Worm (Caenorhabditis elegans) whole organism, young adult: ENCODE results near the gene sma-10.

ENCODE experiments used
- B0336.3 ChIP-seq: fragments of 200-800 bp; sonication (Bioruptor generic); IDR thresholded peaks from 2 replicates; pipeline ENCODE4 v1.3.6; 2022; ENCODE audit warnings: missing genetic modification characterization, missing compliant biosample characterization
- C17E4.6 ChIP-seq: fragments of 200-800 bp; sonication (Bioruptor generic); IDR thresholded peaks from 2 replicates; pipeline ENCODE4 v1.3.6; 2022; ENCODE audit warnings: missing genetic modification reagents, missing genetic modification characterization, missing compliant biosample characterization
- F33H1.4 ChIP-seq: fragments of 200-800 bp; sonication (Bioruptor generic); IDR thresholded peaks from 2 replicates; pipeline ENCODE4 v1.3.6; 2022; ENCODE audit warnings: missing genetic modification reagents, missing genetic modification characterization, missing compliant biosample characterization
- F39B2.1 ChIP-seq: fragments of 200-800 bp; sonication (Bioruptor generic); IDR thresholded peaks from 2 replicates; pipeline ENCODE4 v1.3.6; 2022; ENCODE audit warnings: missing genetic modification reagents, missing genetic modification characterization, missing compliant biosample characterization
- F49E8.2 ChIP-seq: sonication (generic microtip); optimal IDR thresholded peaks from 3 replicates; lab custom pipeline; 2017; ENCODE audit warnings: missing genetic modification characterization, mild to moderate bottlenecking, missing compliant biosample characterization, antibody characterized with exemption, moderate library complexity; ENCODE audit not compliant: insufficient read depth
- F55B11.4 ChIP-seq: sonication (generic microtip); optimal IDR thresholded peaks from 2 replicates; lab custom pipeline; 2016; ENCODE audit warnings: missing compliant biosample characterization, missing genetic modification characterization, borderline replicate concordance; ENCODE audit not compliant: insufficient read depth
- K12H6.12 ChIP-seq: fragments of 200-800 bp; sonication (Bioruptor generic); optimal IDR thresholded peaks from 2 replicates; lab custom pipeline; 2018; ENCODE audit warnings: mild to moderate bottlenecking, missing genetic modification characterization, missing compliant biosample characterization
- T26A5.8 ChIP-seq: sonication (generic microtip); optimal IDR thresholded peaks from 2 replicates; lab custom pipeline; 2016; ENCODE audit warnings: missing genetic modification characterization, missing compliant biosample characterization
- Y53G8AR.9 ChIP-seq: fragments of 200-800 bp; sonication (Bioruptor generic); conservative IDR thresholded peaks from 2 replicates; pipeline ENCODE4 v1.3.6; 2022; ENCODE audit warnings: missing genetic modification reagents, missing genetic modification characterization, missing compliant biosample characterization
- Y67H2A.10 ChIP-seq: fragments of 200-800 bp; sonication (Bioruptor generic); conservative IDR thresholded peaks from 2 replicates; pipeline ENCODE4 v1.3.6; 2022; ENCODE audit warnings: missing genetic modification reagents, missing genetic modification characterization, missing compliant biosample characterization
- aptf-2 ChIP-seq: fragments of 200-800 bp; sonication (Bioruptor generic); conservative IDR thresholded peaks from 2 replicates; pipeline ENCODE4 v1.3.6; 2022; ENCODE audit warnings: missing genetic modification reagents, missing genetic modification characterization, missing compliant biosample characterization
- atf-7 ChIP-seq: sonication (generic microtip); optimal IDR thresholded peaks from 2 replicates; lab custom pipeline; 2017; ENCODE audit warnings: mild to moderate bottlenecking, missing genetic modification characterization, missing compliant biosample characterization
- attf-3 ChIP-seq: fragments of 200-800 bp; sonication (Bioruptor generic); conservative IDR thresholded peaks from 2 replicates; pipeline ENCODE4 v1.3.6; 2022; ENCODE audit warnings: missing genetic modification reagents, missing genetic modification characterization, missing compliant biosample characterization
- attf-5 ChIP-seq: fragments of 200-800 bp; sonication (Bioruptor generic); optimal IDR thresholded peaks from 2 replicates; lab custom pipeline; 2018; ENCODE audit warnings: mild to moderate bottlenecking, missing genetic modification characterization, missing compliant biosample characterization
- bed-2 ChIP-seq: fragments of 200-800 bp; sonication (Bioruptor generic); IDR thresholded peaks from 2 replicates; pipeline ENCODE4 v1.3.6; 2022; ENCODE audit warnings: missing genetic modification reagents, missing genetic modification characterization, missing compliant biosample characterization
- ccch-3 ChIP-seq: fragments of 200-800 bp; sonication (Bioruptor generic); optimal IDR thresholded peaks from 2 replicates; lab custom pipeline; 2018; ENCODE audit warnings: mild to moderate bottlenecking, missing genetic modification characterization, missing compliant biosample characterization
- cebp-2 ChIP-seq: fragments of 200-800 bp; sonication (Bioruptor generic); IDR thresholded peaks from 2 replicates; pipeline ENCODE4 v1.3.6; 2022; ENCODE audit warnings: missing genetic modification characterization, missing compliant biosample characterization
- ceh-40 ChIP-seq: fragments of 200-800 bp; sonication (Bioruptor generic); IDR thresholded peaks from 2 replicates; pipeline ENCODE4 v1.3.6; 2022; ENCODE audit warnings: missing genetic modification characterization, missing compliant biosample characterization
- ceh-58 ChIP-seq: fragments of 200-800 bp; sonication (Bioruptor generic); IDR thresholded peaks from 2 replicates; pipeline ENCODE4 v1.3.6; 2022; ENCODE audit warnings: missing genetic modification characterization, missing compliant biosample characterization
- chd-7 ChIP-seq: sonication (generic microtip); optimal IDR thresholded peaks from 2 replicates; lab custom pipeline; 2016; ENCODE audit warnings: mild to moderate bottlenecking, missing genetic modification characterization, moderate library complexity, missing compliant biosample characterization
- dox-1 ChIP-seq: fragments of 200-800 bp; sonication (Bioruptor generic); IDR thresholded peaks from 2 replicates; pipeline ENCODE4 v1.3.6; 2022; ENCODE audit warnings: missing genetic modification reagents, missing genetic modification characterization, missing compliant biosample characterization
- egl-18 ChIP-seq: fragments of 200-800 bp; sonication (Bioruptor generic); IDR thresholded peaks from 2 replicates; pipeline ENCODE4 v1.3.6; 2022; ENCODE audit warnings: missing genetic modification reagents, missing genetic modification characterization, missing compliant biosample characterization
- ekl-4 ChIP-seq: fragments of 200-800 bp; sonication (Bioruptor generic); IDR thresholded peaks from 2 replicates; pipeline ENCODE4 v1.3.6; 2022; ENCODE audit warnings: missing genetic modification reagents, missing genetic modification characterization, missing compliant biosample characterization
- ets-4 ChIP-seq: fragments of 200-800 bp; sonication (Bioruptor generic); optimal IDR thresholded peaks from 2 replicates; lab custom pipeline; 2018; ENCODE audit warnings: mild to moderate bottlenecking, missing genetic modification characterization, missing compliant biosample characterization
- fkh-3 ChIP-seq: sonication (generic microtip); optimal IDR thresholded peaks from 2 replicates; lab custom pipeline; 2016; ENCODE audit warnings: mild to moderate bottlenecking, missing genetic modification characterization, missing compliant biosample characterization
- hmg-1.2 ChIP-seq: fragments of 200-800 bp; sonication (Bioruptor generic); IDR thresholded peaks from 2 replicates; pipeline ENCODE4 v1.3.6; 2022; ENCODE audit warnings: missing genetic modification reagents, missing genetic modification characterization, missing compliant biosample characterization
- hrde-1 ChIP-seq: sonication (generic microtip); optimal IDR thresholded peaks from 2 replicates; lab custom pipeline; 2016; ENCODE audit warnings: missing genetic modification characterization, mild to moderate bottlenecking, missing compliant biosample characterization, moderate library complexity, missing genotype, missing genetic modification reagents, borderline replicate concordance
- let-607 ChIP-seq, 2 experiments: fragments of 200-800 bp in 1 of 2; sonication (Bioruptor generic) in 1 of 2; sonication (generic microtip) in 1 of 2; optimal IDR thresholded peaks; 2 replicates each; lab custom pipeline; 2016 to 2018; ENCODE audit warnings: mild to moderate bottlenecking in 2 of 2, missing compliant biosample characterization in 2 of 2, missing genetic modification characterization in 2 of 2, moderate library complexity in 2 of 2, missing genotype in 1 of 2
- lin-26 ChIP-seq: fragments of 200-800 bp; sonication (Bioruptor generic); IDR thresholded peaks from 2 replicates; pipeline ENCODE4 v1.3.6; 2022; ENCODE audit warnings: missing genetic modification reagents, missing genetic modification characterization, missing compliant biosample characterization
- lin-40 ChIP-seq: sonication (generic microtip); optimal IDR thresholded peaks from 2 replicates; lab custom pipeline; 2016; ENCODE audit warnings: missing genetic modification characterization, mild to moderate bottlenecking, missing compliant biosample characterization, missing genotype, missing genetic modification reagents
- lir-1 ChIP-seq: fragments of 200-800 bp; sonication (Bioruptor generic); conservative IDR thresholded peaks from 2 replicates; pipeline ENCODE4 v1.3.6; 2022; ENCODE audit warnings: missing genetic modification reagents, missing genetic modification characterization, missing compliant biosample characterization
- lsl-1 ChIP-seq: fragments of 200-800 bp; sonication (Bioruptor generic); optimal IDR thresholded peaks from 2 replicates; lab custom pipeline; 2018; ENCODE audit warnings: mild to moderate bottlenecking, missing genetic modification characterization, moderate library complexity, missing compliant biosample characterization
- madf-10 ChIP-seq: sonication (generic microtip); optimal IDR thresholded peaks from 2 replicates; lab custom pipeline; 2016; ENCODE audit warnings: mild to moderate bottlenecking, missing genetic modification characterization, missing compliant biosample characterization
- madf-3 ChIP-seq: fragments of 200-800 bp; sonication (Bioruptor generic); IDR thresholded peaks from 2 replicates; pipeline ENCODE4 v1.3.6; 2022; ENCODE audit warnings: missing genetic modification reagents, missing genetic modification characterization, missing compliant biosample characterization
- madf-8 ChIP-seq: fragments of 200-800 bp; sonication (Bioruptor generic); conservative IDR thresholded peaks from 2 replicates; pipeline ENCODE4 v1.3.6; 2022; ENCODE audit warnings: missing genetic modification reagents, missing genetic modification characterization, missing compliant biosample characterization
- nhr-120 ChIP-seq: fragments of 200-800 bp; sonication (Bioruptor generic); IDR thresholded peaks from 2 replicates; pipeline ENCODE4 v1.3.6; 2022; ENCODE audit warnings: missing genetic modification characterization, missing compliant biosample characterization
- nhr-90 ChIP-seq: sonication (generic microtip); optimal IDR thresholded peaks from 2 replicates; lab custom pipeline; 2016; ENCODE audit warnings: missing genotype, mild to moderate bottlenecking, missing genetic modification characterization, missing compliant biosample characterization
- rcor-1 ChIP-seq: fragments of 200-800 bp; sonication (Bioruptor generic); IDR thresholded peaks from 2 replicates; pipeline ENCODE4 v1.3.6; 2022; ENCODE audit warnings: missing genetic modification reagents, missing genetic modification characterization, missing compliant biosample characterization
- rec-8 ChIP-seq, 2 experiments: sonication (generic microtip); optimal IDR thresholded peaks; 2 replicates each; lab custom pipeline; 2016; ENCODE audit warnings: mild to moderate bottlenecking in 2 of 2, missing genetic modification characterization in 2 of 2, missing genetic modification reagents in 2 of 2, missing genotype in 2 of 2, missing biosample characterization in 1 of 2, missing compliant biosample characterization in 1 of 2, moderate library complexity in 1 of 2
- repo-1 ChIP-seq: sonication (generic microtip); optimal IDR thresholded peaks from 2 replicates; lab custom pipeline; 2017; ENCODE audit warnings: mild to moderate bottlenecking, missing genetic modification characterization, missing compliant biosample characterization
- snpc-1.3 ChIP-seq: sonication (generic microtip); optimal IDR thresholded peaks from 2 replicates; lab custom pipeline; 2017; ENCODE audit warnings: missing genetic modification characterization, mild to moderate bottlenecking, missing compliant biosample characterization, antibody characterized with exemption, moderate library complexity, missing genotype, missing genetic modification reagents; ENCODE audit not compliant: insufficient read depth
- tbp1 ChIP-seq: fragments of 200-800 bp; sonication (Bioruptor generic); optimal IDR thresholded peaks from 2 replicates; lab custom pipeline; 2018; ENCODE audit warnings: mild to moderate bottlenecking, missing genetic modification characterization, missing compliant biosample characterization
- unc-62 ChIP-seq: fragments of 150-350 bp; optimal IDR thresholded peaks from 2 replicates; lab custom pipeline; 2014; ENCODE audit warnings: missing biosample characterization, missing genetic modification reagents, missing genetic modification characterization
- ztf-18 ChIP-seq: sonication (generic microtip); optimal IDR thresholded peaks from 2 replicates; lab custom pipeline; 2016; ENCODE audit warnings: missing genotype, mild to moderate bottlenecking, missing genetic modification characterization, missing compliant biosample characterization
- ztf-22 ChIP-seq: fragments of 200-800 bp; sonication (Bioruptor generic); optimal IDR thresholded peaks from 2 replicates; lab custom pipeline; 2018; ENCODE audit warnings: mild to moderate bottlenecking, missing genetic modification characterization, moderate library complexity, missing compliant biosample characterization
- ztf-25 ChIP-seq: fragments of 200-800 bp; sonication (Bioruptor generic); IDR thresholded peaks from 2 replicates; pipeline ENCODE4 v1.3.6; 2022; ENCODE audit warnings: missing genetic modification reagents, missing genetic modification characterization, missing compliant biosample characterization
- ztf-26 ChIP-seq: sonication (generic microtip); optimal IDR thresholded peaks from 2 replicates; lab custom pipeline; 2017; ENCODE audit warnings: missing genetic modification characterization, missing compliant biosample characterization
- ztf-6 ChIP-seq: fragments of 200-800 bp; sonication (Bioruptor generic); IDR thresholded peaks from 2 replicates; pipeline ENCODE4 v1.3.6; 2022; ENCODE audit warnings: missing genetic modification reagents, missing genetic modification characterization, missing compliant biosample characterization

The sma-10 gene

DNA sequence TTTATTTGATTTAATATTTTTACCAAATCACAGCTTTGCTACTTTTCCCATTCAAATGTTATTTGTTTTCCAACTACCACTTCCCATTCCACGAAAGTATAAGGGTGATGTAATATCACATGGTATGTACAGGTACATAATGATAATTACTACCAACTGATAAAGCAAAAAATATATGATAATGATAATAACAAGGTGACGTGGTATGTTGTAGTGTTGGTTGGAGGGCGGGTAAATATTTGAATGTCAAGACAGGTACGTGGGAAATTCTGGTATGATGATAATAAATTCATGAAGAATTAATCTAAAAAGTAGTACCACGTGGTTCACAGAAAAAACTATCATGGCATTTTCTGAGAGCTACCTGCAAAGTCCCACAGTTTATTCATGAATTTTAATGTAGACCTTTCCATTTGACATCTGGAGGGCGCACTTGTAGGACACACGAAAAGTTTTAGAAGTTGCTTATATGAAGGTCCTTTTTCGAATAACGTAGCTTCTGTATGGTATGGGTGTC lies 17.7 kb downstream of the sma-10 start (continued):
- no peak for TF ChIP-seq attf-3 (GFP tag; lab: Robert Waterston, UW)
- no peak for TF ChIP-seq ztf-18 (tag; lab: Kevin White, UChicago)
- peak; percentile 42 for TF ChIP-seq nhr-90 (tag; lab: Kevin White, UChicago)
- no peak for TF ChIP-seq Y67H2A.10
- TF ChIP-seq madf-3 = no peak
- no peak for TF ChIP-seq aptf-2 (GFP tag; lab: Robert Waterston, UW)
- no peak for TF ChIP-seq F39B2.1 (GFP tag; lab: Robert Waterston, UW)
- no peak for TF ChIP-seq rec-8 (tag; optimal IDR thresholded peaks at IDR 0.05; lab: Kevin White, UChicago)
- TF ChIP-seq ccch-3 (GFP tag; lab: Kevin White, UChicago) = no peak
- TF ChIP-seq ekl-4 (GFP tag; lab: Robert Waterston, UW) = 0 out of 2 replicates have a peak, but pooled peaks have one; percentile 16
- no peak for TF ChIP-seq ceh-58 (GFP tag; lab: Robert Waterston, UW)
- no peak for TF ChIP-seq cebp-2 (GFP tag; lab: Robert Waterston, UW)
- TF ChIP-seq attf-5 (GFP tag; lab: Kevin White, UChicago) = no peak
- TF ChIP-seq ztf-26 = no peak
- TF ChIP-seq lin-26 (GFP tag; lab: Robert Waterston, UW) = no peak
- peak; percentile 68 for TF ChIP-seq repo-1 (tag; lab: Kevin White, UChicago)
- no peak for TF ChIP-seq fkh-3 (tag; lab: Kevin White, UChicago)
- TF ChIP-seq ztf-22 (GFP tag; lab: Kevin White, UChicago) = no peak
- no peak for TF ChIP-seq ztf-25 (GFP tag; lab: Robert Waterston, UW)
- peak; percentile 20 for TF ChIP-seq unc-62
- no peak for TF ChIP-seq ceh-40 (GFP tag; lab: Robert Waterston, UW)
- no peak for TF ChIP-seq bed-2 (GFP tag; lab: Robert Waterston, UW)
- TF ChIP-seq B0336.3 (GFP tag; lab: Robert Waterston, UW) = peak; percentile 66
- TF ChIP-seq K12H6.12 (tag; lab: Kevin White, UChicago) = no peak
- TF ChIP-seq rcor-1 (GFP tag; lab: Robert Waterston, UW) = no peak
- no peak for TF ChIP-seq lsl-1
- TF ChIP-seq hmg-1.2 = 0 out of 2 replicates have a peak, but pooled peaks have one; percentile 16
- TF ChIP-seq lin-40 (tag; lab: Kevin White, UChicago) = peak; percentile 45
- no peak for TF ChIP-seq F49E8.2 (tag; lab: Kevin White, UChicago)
- TF ChIP-seq nhr-120 = no peak
- no peak for TF ChIP-seq egl-18 (GFP tag; lab: Robert Waterston, UW)
- peak; percentile 60; the same call in 1 of the 2 replicates for TF ChIP-seq Y53G8AR.9
- no peak for TF ChIP-seq dox-1 (GFP tag; lab: Robert Waterston, UW)
- TF ChIP-seq madf-10 (tag; lab: Kevin White, UChicago) = peak; percentile 45
- no peak for TF ChIP-seq ets-4 (GFP tag; lab: Kevin White, UChicago)
- TF ChIP-seq atf-7 = peak; percentile 79
- no peak for TF ChIP-seq T26A5.8 (tag; lab: Kevin White, UChicago)
- peak; percentile 34 for TF ChIP-seq tbp1 (GFP tag; lab: Kevin White, UChicago)
- no peak for TF ChIP-seq F33H1.4 (GFP tag; lab: Robert Waterston, UW)
- TF ChIP-seq madf-8 (GFP tag; lab: Robert Waterston, UW) = no peak
- TF ChIP-seq let-607 (tag; optimal IDR thresholded peaks at IDR 0.05; lab: Kevin White, UChicago) = peak; percentile 41 to 66
- no peak for TF ChIP-seq ztf-6 (GFP tag; lab: Robert Waterston, UW)
- TF ChIP-seq lir-1 = no peak
- TF ChIP-seq F55B11.4 (tag; lab: Kevin White, UChicago) = no peak
- TF ChIP-seq chd-7 = peak; percentile 30
- no peak for TF ChIP-seq snpc-1.3
- TF ChIP-seq C17E4.6 (GFP tag; lab: Robert Waterston, UW) = no peak
- TF ChIP-seq hrde-1 (tag; lab: Kevin White, UChicago) = no peak
